Worm (Caenorhabditis elegans) whole organism, late embryonic: Measurements from ENCODE around the gene T23E7.6.

ENCODE experiments used
- F13H6.1 ChIP-seq: sonication (generic microtip); optimal IDR thresholded peaks from 2 replicates; lab custom pipeline; 2016; ENCODE audit warnings: missing genetic modification characterization, missing compliant biosample characterization
- ama-1 ChIP-seq: fragments of 150-350 bp; optimal IDR thresholded peaks from 2 replicates; lab custom pipeline; 2014
- elt-2 ChIP-seq: sonication (generic microtip); optimal IDR thresholded peaks from 2 replicates; lab custom pipeline; 2016; ENCODE audit warnings: missing genetic modification reagents, missing genetic modification characterization, missing compliant biosample characterization
- madf-2 ChIP-seq: sonication (generic microtip); optimal IDR thresholded peaks from 2 replicates; lab custom pipeline; 2017; ENCODE audit warnings: missing genetic modification characterization, missing compliant biosample characterization
- nfya-1 ChIP-seq: sonication (generic microtip); optimal IDR thresholded peaks from 2 replicates; lab custom pipeline; 2017; ENCODE audit warnings: missing genetic modification characterization, mild to moderate bottlenecking, missing compliant biosample characterization, antibody characterized with exemption, moderate library complexity
- pha-2 ChIP-seq: sonication (generic microtip); optimal IDR thresholded peaks from 2 replicates; lab custom pipeline; 2017; ENCODE audit warnings: mild to moderate bottlenecking, missing genetic modification characterization, missing compliant biosample characterization
- tbx-7 ChIP-seq: sonication (generic microtip); optimal IDR thresholded peaks from 2 replicates; lab custom pipeline; 2016; ENCODE audit warnings: missing genotype, missing genetic modification characterization, missing compliant biosample characterization

DNA sequence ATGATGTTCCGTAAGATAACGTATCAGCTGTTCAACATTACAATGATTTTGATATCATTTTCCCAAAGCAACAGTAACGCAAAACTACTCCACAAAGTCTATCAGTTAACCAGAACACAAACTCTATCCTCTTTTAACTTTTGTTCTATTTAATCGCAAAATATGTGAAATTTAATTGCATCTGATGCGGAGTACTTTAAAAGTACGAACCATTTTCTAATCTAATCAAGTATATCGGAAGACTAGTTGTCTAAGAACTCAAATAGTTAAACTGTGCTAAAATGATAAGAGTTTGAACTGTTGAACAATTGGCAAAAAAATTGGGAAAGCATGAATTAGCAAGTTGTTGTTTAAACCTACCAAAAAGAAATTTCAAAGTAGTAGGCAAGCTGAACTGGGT is 3.1 kb downstream of the T23E7.6 start:
- no peak for TF ChIP-seq pha-2 (tag; lab: Kevin White, UChicago)
- TF ChIP-seq F13H6.1 (tag; lab: Kevin White, UChicago): no peak
- no peak for TF ChIP-seq nfya-1 (tag; lab: Kevin White, UChicago)
- TF ChIP-seq madf-2 (tag; lab: Kevin White, UChicago): no peak
- no peak for TF ChIP-seq elt-2 (tag; lab: Kevin White, UChicago)
- no peak for TF ChIP-seq ama-1 (lab: Kevin White, UChicago)
- no peak for TF ChIP-seq tbx-7
